Fruit fly (Drosophila melanogaster) whole organism, embryonic: ENCODE data around the gene sni.

Experiments
- Abd-B ChIP-seq: fragments of 200-800 bp; sonication (Bioruptor generic); optimal IDR thresholded peaks from 2 replicates; lab custom pipeline; 2018; ENCODE audit warnings: missing biosample characterization, mild to moderate bottlenecking, missing genetic modification characterization, moderate library complexity
- Awh ChIP-seq: fragments of 200-800 bp; sonication (Bioruptor generic); IDR thresholded peaks from 2 replicates; pipeline ENCODE4, ENCODE4 v1.3.6; 2022; ENCODE audit warnings: missing biosample characterization, missing genetic modification characterization
- CG10209 ChIP-seq: fragments of 200-800 bp; sonication (Bioruptor generic); optimal IDR thresholded peaks from 3 replicates; lab custom pipeline; 2017; ENCODE audit warnings: missing biosample characterization, mild to moderate bottlenecking, missing genetic modification characterization, missing genetic modification reagents
- CG10462 ChIP-seq: fragments of 200-800 bp; sonication (Bioruptor generic); optimal IDR thresholded peaks from 2 replicates; lab custom pipeline; 2016; ENCODE audit warnings: missing biosample characterization, missing genetic modification characterization
- CG11456 ChIP-seq: fragments of 200-800 bp; sonication (Bioruptor generic); IDR thresholded peaks from 3 replicates; pipeline ENCODE4 v1.3.6; 2022; ENCODE audit warnings: missing biosample characterization, missing genetic modification characterization
- CG14014 ChIP-seq: fragments of 200-800 bp; sonication (Bioruptor generic); IDR thresholded peaks from 2 replicates; pipeline ENCODE4 v1.3.6; 2022; ENCODE audit warnings: missing biosample characterization, missing genetic modification characterization
- CG15011 ChIP-seq: fragments of 200-800 bp; sonication (Bioruptor generic); optimal IDR thresholded peaks from 3 replicates; lab custom pipeline; 2018; ENCODE audit warnings: missing biosample characterization, mild to moderate bottlenecking, missing genetic modification characterization
- CG16779 ChIP-seq: fragments of 200-800 bp; sonication (Bioruptor generic); IDR thresholded peaks from 2 replicates; pipeline ENCODE4 v1.3.6; 2022; ENCODE audit warnings: missing biosample characterization, missing genetic modification characterization
- CG17328 ChIP-seq: fragments of 200-800 bp; sonication (Bioruptor generic); IDR thresholded peaks from 2 replicates; pipeline ENCODE4 v1.3.6; 2022; ENCODE audit warnings: missing biosample characterization, missing genetic modification characterization
- CG17568 ChIP-seq: fragments of 200-800 bp; sonication (Bioruptor generic); optimal IDR thresholded peaks from 2 replicates; lab custom pipeline; 2018; ENCODE audit warnings: missing biosample characterization, mild to moderate bottlenecking, missing genetic modification characterization, moderate library complexity
- CG17829 ChIP-seq: fragments of 200-800 bp; optimal IDR thresholded peaks from 2 replicates; lab custom pipeline; 2019; ENCODE audit warnings: missing biosample characterization, mild to moderate bottlenecking, missing genetic modification characterization, moderate library complexity
- CG32772 ChIP-seq: fragments of 200-800 bp; sonication (Bioruptor generic); IDR thresholded peaks from 2 replicates; pipeline ENCODE4 v1.3.6; 2022; ENCODE audit warnings: missing biosample characterization, missing genetic modification characterization
- CG3407 ChIP-seq: fragments of 200-800 bp; sonication (Bioruptor generic); optimal IDR thresholded peaks from 2 replicates; lab custom pipeline; 2018; ENCODE audit warnings: missing biosample characterization, mild to moderate bottlenecking, missing genetic modification characterization
- CG42726 ChIP-seq: fragments of 200-800 bp; sonication (Bioruptor generic); IDR thresholded peaks from 2 replicates; pipeline ENCODE4 v1.3.6; 2022; ENCODE audit warnings: missing biosample characterization, missing genetic modification characterization; ENCODE audit not compliant: partially characterized antibody
- CG8765 ChIP-seq: fragments of 200-800 bp; sonication (Bioruptor generic); IDR thresholded peaks from 2 replicates; pipeline ENCODE4 v1.3.6; 2022; ENCODE audit warnings: missing biosample characterization, missing genetic modification characterization
- CG9609 ChIP-seq: fragments of 200-800 bp; sonication (Bioruptor generic); optimal IDR thresholded peaks from 3 replicates; lab custom pipeline; 2016; ENCODE audit warnings: missing biosample characterization, missing genetic modification characterization
- Doc2 ChIP-seq: fragments of 200-800 bp; sonication (Bioruptor generic); IDR thresholded peaks from 2 replicates; pipeline ENCODE4 v1.3.6; 2022; ENCODE audit warnings: missing biosample characterization, missing genetic modification characterization
- E2f2 ChIP-seq: fragments of 200-800 bp; sonication (Bioruptor generic); IDR thresholded peaks from 2 replicates; pipeline ENCODE4 v1.3.6; 2022; ENCODE audit warnings: missing biosample characterization, missing genetic modification characterization
- Ets65A ChIP-seq: fragments of 200-800 bp; sonication (Bioruptor generic); peaks from one replicate; lab custom pipeline; 2016; ENCODE audit warnings: missing biosample characterization, missing genetic modification characterization
- Fer1 ChIP-seq: fragments of 200-800 bp; sonication (Bioruptor generic); optimal IDR thresholded peaks from 2 replicates; lab custom pipeline; 2017; ENCODE audit warnings: missing biosample characterization, mild to moderate bottlenecking, missing genetic modification characterization
- Fer2 ChIP-seq: fragments of 200-800 bp; sonication (Bioruptor generic); optimal IDR thresholded peaks from 2 replicates; lab custom pipeline; 2018; ENCODE audit warnings: missing biosample characterization, mild to moderate bottlenecking, missing genetic modification characterization, moderate library complexity
- HmgD ChIP-seq: fragments of 200-800 bp; sonication (Bioruptor generic); optimal IDR thresholded peaks from 3 replicates; lab custom pipeline; 2016; ENCODE audit warnings: missing biosample characterization, missing genetic modification characterization
- Hsf ChIP-seq: fragments of 200-800 bp; sonication (Bioruptor generic); optimal IDR thresholded peaks from 3 replicates; lab custom pipeline; 2016; ENCODE audit warnings: missing biosample characterization, missing genetic modification characterization
- MTF-1 ChIP-seq: fragments of 200-800 bp; sonication (Bioruptor generic); optimal IDR thresholded peaks from 2 replicates; lab custom pipeline; 2018; ENCODE audit warnings: missing biosample characterization, mild to moderate bottlenecking, missing genetic modification characterization, borderline replicate concordance
- NFAT ChIP-seq: fragments of 200-800 bp; sonication (Bioruptor generic); IDR thresholded peaks from 2 replicates; pipeline ENCODE4 v1.3.6; 2022; ENCODE audit warnings: missing biosample characterization, missing genetic modification characterization
- NK7.1 ChIP-seq: fragments of 200-800 bp; sonication (Bioruptor generic); optimal IDR thresholded peaks from 3 replicates; lab custom pipeline; 2016; ENCODE audit warnings: missing biosample characterization, missing genetic modification characterization
- Side ChIP-seq: fragments of 200-800 bp; sonication (Bioruptor generic); optimal IDR thresholded peaks from 2 replicates; lab custom pipeline; 2016; ENCODE audit warnings: missing biosample characterization, missing genetic modification characterization
- ab ChIP-seq: fragments of 200-800 bp; sonication (Bioruptor generic); optimal IDR thresholded peaks from 2 replicates; lab custom pipeline; 2016; ENCODE audit warnings: missing biosample characterization, missing genetic modification characterization
- ash1 ChIP-seq: fragments of 200-800 bp; sonication (Bioruptor generic); optimal IDR thresholded peaks from 2 replicates; lab custom pipeline; 2018; ENCODE audit warnings: missing biosample characterization, mild to moderate bottlenecking, missing genetic modification characterization
- ato ChIP-seq: fragments of 200-800 bp; sonication (Bioruptor generic); IDR thresholded peaks from 2 replicates; pipeline ENCODE4 v1.3.6; 2022; ENCODE audit warnings: missing biosample characterization, missing genetic modification characterization; ENCODE audit not compliant: partially characterized antibody
- az2 ChIP-seq: fragments of 200-800 bp; sonication (Bioruptor generic); optimal IDR thresholded peaks from 3 replicates; lab custom pipeline; 2016; ENCODE audit warnings: missing biosample characterization, missing genetic modification characterization
- btn ChIP-seq: fragments of 200-800 bp; sonication (Bioruptor generic); optimal IDR thresholded peaks from 2 replicates; lab custom pipeline; 2016; ENCODE audit warnings: missing biosample characterization, missing genetic modification characterization
- corto ChIP-seq: fragments of 200-800 bp; sonication (Bioruptor generic); optimal IDR thresholded peaks from 2 replicates; lab custom pipeline; 2016; ENCODE audit warnings: missing biosample characterization, mild to moderate bottlenecking, missing genetic modification characterization, moderate library complexity
- ftz-f1 ChIP-seq: fragments of 200-800 bp; sonication (Bioruptor generic); optimal IDR thresholded peaks from 2 replicates; lab custom pipeline; 2016; ENCODE audit warnings: missing biosample characterization, missing genetic modification characterization
- gsb-n ChIP-seq: fragments of 200-800 bp; sonication (Bioruptor generic); optimal IDR thresholded peaks from 3 replicates; lab custom pipeline; 2018; ENCODE audit warnings: missing biosample characterization, mild to moderate bottlenecking, missing genetic modification characterization
- gt ChIP-seq: fragments of 200-800 bp; sonication (Bioruptor generic); IDR thresholded peaks from 2 replicates; pipeline ENCODE4 v1.3.6; 2022; ENCODE audit warnings: missing biosample characterization, missing genetic modification characterization
- h ChIP-seq: fragments of >200 bp; optimal IDR thresholded peaks from 2 replicates; lab custom pipeline; 2017
- kay ChIP-seq: fragments of 200-800 bp; sonication (Bioruptor generic); optimal IDR thresholded peaks from 2 replicates; lab custom pipeline; 2016; ENCODE audit warnings: missing biosample characterization, missing genetic modification characterization
- kni ChIP-seq: fragments of 200-800 bp; sonication (Bioruptor generic); optimal IDR thresholded peaks from 3 replicates; lab custom pipeline; 2017; ENCODE audit warnings: mild to moderate bottlenecking, missing biosample characterization, missing genetic modification reagents, missing genetic modification characterization
- knrl ChIP-seq: fragments of 200-800 bp; sonication (Bioruptor generic); IDR thresholded peaks from 3 replicates; pipeline ENCODE4 v1.3.6; 2022; ENCODE audit warnings: missing biosample characterization, missing genetic modification characterization; ENCODE audit not compliant: partially characterized antibody
- lbe ChIP-seq: fragments of 200-800 bp; sonication (Bioruptor generic); optimal IDR thresholded peaks from 2 replicates; lab custom pipeline; 2016; ENCODE audit warnings: missing biosample characterization, mild to moderate bottlenecking, missing genetic modification characterization
- lov ChIP-seq, 2 experiments: fragments of 200-800 bp in 1 of 2; fragments of >200 bp in 1 of 2; sonication (Bioruptor generic) in 1 of 2; IDR thresholded peaks in 1 of 2; optimal IDR thresholded peaks in 1 of 2; 2 replicates in 1 of 2; 3 replicates in 1 of 2; pipeline versions ENCODE4 v1.3.6 to Lab custom; 2017 to 2022; ENCODE audit warnings: missing biosample characterization in 1 of 2, missing genetic modification characterization in 1 of 2
- nerfin-2 ChIP-seq: fragments of 200-800 bp; sonication (Bioruptor generic); IDR thresholded peaks from 2 replicates; pipeline ENCODE4 v1.3.6; 2022; ENCODE audit warnings: missing biosample characterization, missing genetic modification characterization; ENCODE audit not compliant: partially characterized antibody
- pan ChIP-seq, 4 experiments: fragments of >200 bp in 3 of 4; fragments of 200-800 bp in 1 of 4; sonication (Bioruptor generic) in 1 of 4; optimal IDR thresholded peaks in 3 of 4; IDR thresholded peaks in 1 of 4; 2 replicates each; pipeline versions ENCODE4 v1.3.6 to Lab custom; 2017 to 2022; ENCODE audit warnings: missing biosample characterization in 2 of 4, missing genetic modification characterization in 2 of 4, mixed read lengths in 1 of 4
- pb ChIP-seq: fragments of 200-800 bp; sonication (Bioruptor generic); optimal IDR thresholded peaks from 3 replicates; lab custom pipeline; 2016; ENCODE audit warnings: missing biosample characterization, missing genetic modification characterization
- sim ChIP-seq: fragments of 200-800 bp; sonication (Bioruptor generic); IDR thresholded peaks from 2 replicates; pipeline ENCODE4 v1.3.6; 2022; ENCODE audit warnings: missing biosample characterization, missing genetic modification characterization
- sisA ChIP-seq: fragments of 200-800 bp; sonication (Bioruptor generic); IDR thresholded peaks from 2 replicates; pipeline ENCODE4 v1.3.6; 2022; ENCODE audit warnings: missing biosample characterization, missing genetic modification characterization
- usp ChIP-seq: fragments of >200 bp; optimal IDR thresholded peaks from 2 replicates; lab custom pipeline; 2017; ENCODE audit warnings: missing biosample characterization, missing genetic modification characterization
- zen2 ChIP-seq: fragments of 200-800 bp; sonication (Bioruptor generic); IDR thresholded peaks from 3 replicates; pipeline ENCODE4 v1.3.6; 2022; ENCODE audit warnings: missing biosample characterization, missing genetic modification characterization; ENCODE audit not compliant: partially characterized antibody

Gene sni

DNA sequence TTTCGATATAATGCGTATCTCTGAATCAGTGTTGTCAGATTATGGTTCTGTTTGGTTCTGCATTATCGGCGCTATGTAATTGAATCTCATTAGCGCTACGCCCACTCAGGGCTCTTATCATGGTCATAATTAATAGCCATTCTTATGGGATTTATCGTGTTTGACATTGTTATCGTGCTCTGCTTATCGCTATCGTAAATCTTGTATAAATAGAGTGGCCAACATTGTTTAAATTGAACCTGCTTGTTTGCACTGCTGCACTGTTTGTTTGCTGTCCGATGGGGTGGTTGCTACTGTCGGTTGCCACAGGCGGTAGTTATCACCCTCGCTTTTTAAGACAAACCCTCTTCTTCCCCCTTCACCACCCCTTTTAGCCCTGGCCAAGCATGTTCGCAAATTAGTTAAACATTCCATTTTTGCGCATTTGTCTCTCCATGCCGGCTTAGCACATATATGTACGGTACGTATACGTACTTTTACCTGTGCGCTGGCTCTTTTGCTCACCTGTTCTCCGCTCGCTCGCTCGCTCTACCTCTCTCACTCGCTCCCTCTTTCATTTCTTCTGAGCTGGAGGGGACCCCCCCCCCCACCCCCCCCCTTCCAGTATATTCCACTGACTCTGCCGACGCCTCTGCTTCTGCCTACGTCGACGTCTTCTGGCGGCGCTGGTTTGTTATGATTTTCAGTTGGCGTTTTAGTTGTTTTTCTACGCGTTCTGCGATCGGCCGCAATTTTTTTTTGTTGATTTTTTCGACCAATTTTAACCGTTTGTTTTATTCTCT is 13.7 kb downstream of the sni start (continued):
- TF ChIP-seq MTF-1 (GFP tag; lab: Kevin White, UChicago) (peak; percentile 79), CG16779 (no peak), zen2 (GFP tag; lab: Robert Waterston, UW) (no peak), ab (no peak), ash1 (GFP tag; lab: Kevin White, UChicago) (peak; percentile 70), btn (GFP tag; lab: Kevin White, UChicago) (peak; percentile 61), Hsf (GFP tag; lab: Kevin White, UChicago) (peak; percentile 6), Fer1 (GFP tag; lab: Kevin White, UChicago) (peak; percentile 75), Abd-B (GFP tag; lab: Kevin White, UChicago) (no peak), CG11456 (GFP tag; lab: Robert Waterston, UW) (0 out of 3 replicates have a peak, but pooled peaks have one; percentile 31), CG42726 (GFP tag; lab: Robert Waterston, UW) (no peak), CG14014 (GFP tag; lab: Robert Waterston, UW) (no peak), gt (no peak), NFAT (GFP tag; lab: Robert Waterston, UW) (no peak), sisA (GFP tag; lab: Robert Waterston, UW) (no peak), CG32772 (GFP tag; lab: Robert Waterston, UW) (no peak), az2 (GFP tag; lab: Kevin White, UChicago) (no peak), Ets65A (GFP tag; lab: Kevin White, UChicago) (no peak), NK7.1 (GFP tag; lab: Kevin White, UChicago) (peak; percentile 27), pan (optimal IDR thresholded peaks at IDR 0.05; lab: Kevin White, UChicago) (no peak), pan (GFP tag; optimal IDR thresholded peaks at IDR 0.05 in 1 of 2, IDR thresholded peaks at IDR 0.05 in 1 of 2) (no peak), CG9609 (peak; percentile 21), corto (GFP tag; lab: Kevin White, UChicago) (no peak), CG17568 (GFP tag; lab: Kevin White, UChicago) (peak; percentile 69), nerfin-2 (no peak), E2f2 (GFP tag; lab: Robert Waterston, UW) (peak; percentile 17; the same call in 1 of the 2 replicates), h (lab: Kevin White, UChicago) (no peak), lov (optimal IDR thresholded peaks at IDR 0.05; lab: Kevin White, UChicago) (no peak), lov (GFP tag; IDR thresholded peaks at IDR 0.05; lab: Robert Waterston, UW) (no peak), CG10462 (GFP tag; lab: Kevin White, UChicago) (peak; percentile 31), lbe (peak; percentile 10), Doc2 (GFP tag; lab: Robert Waterston, UW) (no peak), HmgD (GFP tag; lab: Kevin White, UChicago) (peak; percentile 13), CG3407 (GFP tag; lab: Kevin White, UChicago) (peak; percentile 80), CG15011 (GFP tag; lab: Kevin White, UChicago) (peak; percentile 47), CG10209 (peak; percentile 66), CG17328 (no peak), sim (GFP tag; lab: Robert Waterston, UW) (peak; percentile 43; the same call in 1 of the 2 replicates), gsb-n (peak; percentile 43), CG8765 (GFP tag; lab: Robert Waterston, UW) (no peak), usp (GFP tag; lab: Kevin White, UChicago) (no peak), Fer2 (tag; lab: Kevin White, UChicago) (no peak), Awh (GFP tag; lab: Robert Waterston, UW) (peak; percentile 79), pb (GFP tag; lab: Kevin White, UChicago) (no peak), knrl (GFP tag; lab: Robert Waterston, UW) (no peak), ato (GFP tag; lab: Robert Waterston, UW) (no peak), Side (GFP tag; lab: Kevin White, UChicago) (peak; percentile 58), kay (peak; percentile 33), ftz-f1 (GFP tag; lab: Kevin White, UChicago) (no peak), CG17829 (tag; lab: Kevin White, UChicago) (no peak), kni (GFP tag; lab: Kevin White, UChicago) (peak; percentile 23)
